Fruit fly (Drosophila melanogaster) Kc167 (cell line): ENCODE measurements around the gene mRpL16.

Source experiments
- Myc ChIP-seq: fragments of >200 bp; optimal IDR thresholded peaks from 2 replicates; lab custom pipeline; 2017; ENCODE audit warnings: missing external identifiers
- Sin3A ChIP-seq: fragments of >200 bp; optimal IDR thresholded peaks from 2 replicates; lab custom pipeline; 2018; ENCODE audit warnings: missing external identifiers
- h ChIP-seq: fragments of >200 bp; optimal IDR thresholded peaks from 3 replicates; lab custom pipeline; 2018; ENCODE audit warnings: missing external identifiers
- insv ChIP-seq: fragments of >200 bp; optimal IDR thresholded peaks from 3 replicates; lab custom pipeline; 2018; ENCODE audit warnings: missing external identifiers
- psq ChIP-seq: fragments of >200 bp; optimal IDR thresholded peaks from 2 replicates; lab custom pipeline; 2017; ENCODE audit warnings: missing external identifiers
- ttk ChIP-seq: sonication (Bioruptor generic); optimal IDR thresholded peaks from 2 replicates; lab custom pipeline; 2017; ENCODE audit warnings: missing external identifiers

mRpL16 gene

dm6 chrX:1861620-1862184 is 28.4 kb upstream of the mRpL16 start, which contains the start of gene deltaCOP:
deltaCOP (minus strand) TSS chrX:1861790.
- no peak for TF ChIP-seq ttk (lab: Kevin White, UChicago)
- TF ChIP-seq Sin3A, result no peak
- no peak for TF ChIP-seq h (lab: Kevin White, UChicago)
- TF ChIP-seq insv (lab: Kevin White, UChicago), result no peak
- no peak for TF ChIP-seq Myc (lab: Kevin White, UChicago)
- TF ChIP-seq psq (lab: Kevin White, UChicago), result no peak

dm6 chrX:1865673-1866072 is 24.4 kb upstream of the mRpL16 start, which contains the start of the genes Gcna and MED18:
Gcna (minus strand) TSS chrX:1865835.
MED18 (plus strand) TSS chrX:1865909.
- no peak for TF ChIP-seq psq (lab: Kevin White, UChicago)
- TF ChIP-seq insv (lab: Kevin White, UChicago), result no peak
- TF ChIP-seq h (lab: Kevin White, UChicago), result no peak
- no peak for TF ChIP-seq Myc (lab: Kevin White, UChicago)
- TF ChIP-seq Sin3A, result no peak
- TF ChIP-seq ttk (lab: Kevin White, UChicago), result no peak

dm6 chrX:1868586-1869111 is 21.4 kb upstream of the mRpL16 start, which contains the start of the genes CG14803 and Pex5:
CG14803 (plus strand) TSS chrX:1868870.
Pex5 (minus strand) TSS chrX:1869061.
- TF ChIP-seq insv (lab: Kevin White, UChicago) (no peak), ttk (lab: Kevin White, UChicago) (no peak), Myc (lab: Kevin White, UChicago) (no peak), psq (lab: Kevin White, UChicago) (no peak), h (lab: Kevin White, UChicago) (no peak), Sin3A (no peak)

- TF ChIP-seq insv (lab: Kevin White, UChicago) (no peak), Myc (lab: Kevin White, UChicago) (no peak), ttk (lab: Kevin White, UChicago) (no peak), h (lab: Kevin White, UChicago) (no peak), Sin3A (no peak), psq (lab: Kevin White, UChicago) (no peak)
These were observed 16.4 kb upstream of the mRpL16 start, which contains the start of the genes Pgam5 and Vps26 for dm6 chrX:1873515-1874126. Pgam5 (minus strand) TSS chrX:1873565. Vps26 (plus strand) TSS chrX:1873853.

- no peak for TF ChIP-seq Sin3A
- TF ChIP-seq ttk (lab: Kevin White, UChicago), result no peak
- TF ChIP-seq Myc (lab: Kevin White, UChicago), result no peak
- no peak for TF ChIP-seq psq (lab: Kevin White, UChicago)
- no peak for TF ChIP-seq insv (lab: Kevin White, UChicago)
- no peak for TF ChIP-seq h (lab: Kevin White, UChicago)
These were observed 12.8 kb upstream of the mRpL16 start, which contains the start of the genes CG14817 and CG14805 for dm6 chrX:1877107-1877736. CG14817 (minus strand) TSS chrX:1877270. CG14805 (plus strand) TSS chrX:1877317.

- TF ChIP-seq h (lab: Kevin White, UChicago) (no peak), psq (lab: Kevin White, UChicago) (no peak), Sin3A (no peak), Myc (lab: Kevin White, UChicago) (no peak), ttk (lab: Kevin White, UChicago) (no peak), insv (lab: Kevin White, UChicago) (no peak)
These were observed 10.4 kb upstream of the mRpL16 start, which contains the start of gene CG14818 for dm6 chrX:1879606-1880110. CG14818 (minus strand) TSS chrX:1879774.

- no peak for TF ChIP-seq Sin3A
- no peak for TF ChIP-seq insv (lab: Kevin White, UChicago)
- TF ChIP-seq Myc (lab: Kevin White, UChicago), result no peak
- no peak for TF ChIP-seq ttk (lab: Kevin White, UChicago)
- TF ChIP-seq h (lab: Kevin White, UChicago), result no peak
- TF ChIP-seq psq (lab: Kevin White, UChicago), result no peak
These were observed 9.9 kb upstream of the mRpL16 start, which contains the start of gene Coa8 for dm6 chrX:1880139-1880556. Coa8 (plus strand) TSS chrX:1880282.

dm6 chrX:1880779-1881178 is 9.3 kb upstream of the mRpL16 start:
- no peak for TF ChIP-seq insv (lab: Kevin White, UChicago)
- no peak for TF ChIP-seq Myc (lab: Kevin White, UChicago)
- TF ChIP-seq psq (lab: Kevin White, UChicago), result no peak
- no peak for TF ChIP-seq h (lab: Kevin White, UChicago)
- no peak for TF ChIP-seq Sin3A
- TF ChIP-seq ttk (lab: Kevin White, UChicago), result no peak

- TF ChIP-seq Myc (lab: Kevin White, UChicago) (no peak), psq (lab: Kevin White, UChicago) (no peak), ttk (lab: Kevin White, UChicago) (no peak), Sin3A (no peak), h (lab: Kevin White, UChicago) (no peak)
These were observed 3.5 kb downstream of the mRpL16 start for dm6 chrX:1893532-1893931.

- TF ChIP-seq psq (lab: Kevin White, UChicago) (no peak), ttk (lab: Kevin White, UChicago) (no peak), insv (lab: Kevin White, UChicago) (no peak), Myc (lab: Kevin White, UChicago) (no peak), h (lab: Kevin White, UChicago) (no peak), Sin3A (no peak)
These were observed 7.3 kb downstream of the mRpL16 start for dm6 chrX:1897384-1897783.
